Fruit fly (Drosophila melanogaster) whole organism, pupa: ENCODE results near the gene fd102C.

Experiments used
- CG10348 ChIP-seq: fragments of 200-800 bp; sonication (Bioruptor generic); IDR thresholded peaks from 2 replicates; pipeline ENCODE4 v1.3.6; 2022; ENCODE audit warnings: missing biosample characterization, missing genetic modification characterization
- CG12605 ChIP-seq: fragments of 200-800 bp; sonication (Bioruptor generic); IDR thresholded peaks from 2 replicates; pipeline ENCODE4 v1.3.6; 2022; ENCODE audit warnings: missing biosample characterization, missing genetic modification characterization
- CG13204 ChIP-seq: fragments of 200-800 bp; sonication (Bioruptor generic); optimal IDR thresholded peaks from 2 replicates; lab custom pipeline; 2018; ENCODE audit warnings: missing biosample characterization, mild to moderate bottlenecking, missing genetic modification characterization, moderate library complexity
- CG14655 ChIP-seq: fragments of 200-800 bp; sonication (Bioruptor generic); optimal IDR thresholded peaks from 3 replicates; lab custom pipeline; 2017; ENCODE audit warnings: mild to moderate bottlenecking, missing biosample characterization, missing genetic modification reagents, missing genetic modification characterization
- CG15710 ChIP-seq: fragments of 200-800 bp; sonication (Bioruptor generic); optimal IDR thresholded peaks from 2 replicates; lab custom pipeline; 2018; ENCODE audit warnings: missing biosample characterization, mild to moderate bottlenecking, missing genetic modification characterization, moderate library complexity
- CG17806 ChIP-seq: fragments of 200-800 bp; sonication (Bioruptor generic); optimal IDR thresholded peaks from 2 replicates; lab custom pipeline; 2018; ENCODE audit warnings: missing biosample characterization, mild to moderate bottlenecking, missing genetic modification characterization, moderate library complexity
- CG32121 ChIP-seq: fragments of 200-800 bp; sonication (Bioruptor generic); IDR thresholded peaks from 2 replicates; pipeline ENCODE4 v1.3.6; 2022; ENCODE audit warnings: missing biosample characterization, missing genetic modification characterization
- CG34367 ChIP-seq: fragments of 200-800 bp; sonication (Bioruptor generic); optimal IDR thresholded peaks from 2 replicates; lab custom pipeline; 2018; ENCODE audit warnings: missing biosample characterization, mild to moderate bottlenecking, missing genetic modification characterization
- CG4496 ChIP-seq: fragments of 200-800 bp; sonication (Bioruptor generic); IDR thresholded peaks from 3 replicates; pipeline ENCODE4 v1.3.6; 2022; ENCODE audit warnings: missing biosample characterization, missing genetic modification characterization
- CG8159 ChIP-seq: fragments of 200-800 bp; sonication (Bioruptor generic); optimal IDR thresholded peaks from 3 replicates; lab custom pipeline; 2018; ENCODE audit warnings: missing biosample characterization, mild to moderate bottlenecking, missing genetic modification characterization, moderate library complexity
- CG8301 ChIP-seq: fragments of 200-800 bp; sonication (Bioruptor generic); optimal IDR thresholded peaks from 2 replicates; lab custom pipeline; 2018; ENCODE audit warnings: missing biosample characterization, mild to moderate bottlenecking, missing genetic modification characterization
- CG9948 ChIP-seq: fragments of 200-800 bp; sonication (Bioruptor generic); optimal IDR thresholded peaks from 2 replicates; lab custom pipeline; 2018; ENCODE audit warnings: missing biosample characterization, mild to moderate bottlenecking, missing genetic modification characterization, moderate library complexity
- D1 ChIP-seq: fragments of 200-800 bp; sonication (Bioruptor generic); optimal IDR thresholded peaks from 2 replicates; lab custom pipeline; 2018; ENCODE audit warnings: missing biosample characterization, mild to moderate bottlenecking, missing genetic modification characterization, moderate library complexity
- EcR ChIP-seq: fragments of 200-800 bp; sonication (Bioruptor generic); optimal IDR thresholded peaks from 3 replicates; lab custom pipeline; 2019; ENCODE audit warnings: missing biosample characterization, missing genetic modification characterization, mild to moderate bottlenecking, moderate library complexity, missing genetic modification reagents
- Ets98B ChIP-seq: fragments of 200-800 bp; sonication (Bioruptor generic); IDR thresholded peaks from 2 replicates; pipeline ENCODE4 v1.3.6; 2022; ENCODE audit warnings: missing biosample characterization, missing genetic modification characterization
- Pif1A ChIP-seq: fragments of 200-800 bp; sonication (Bioruptor generic); optimal IDR thresholded peaks from 3 replicates; lab custom pipeline; 2016; ENCODE audit warnings: missing biosample characterization, missing genetic modification characterization
- Pif1B ChIP-seq: fragments of 200-800 bp; sonication (Bioruptor generic); optimal IDR thresholded peaks from 3 replicates; lab custom pipeline; 2016; ENCODE audit warnings: missing biosample characterization, missing genetic modification characterization
- Snoo ChIP-seq: fragments of 200-800 bp; sonication (Bioruptor generic); optimal IDR thresholded peaks from 3 replicates; lab custom pipeline; 2017; ENCODE audit warnings: missing biosample characterization, mild to moderate bottlenecking, missing genetic modification characterization, inconsistent platforms
- fd96Ca ChIP-seq: fragments of 200-800 bp; sonication (Bioruptor generic); IDR thresholded peaks from 3 replicates; pipeline ENCODE4 v1.3.6; 2022; ENCODE audit warnings: missing biosample characterization, missing genetic modification characterization
- gl ChIP-seq: fragments of 200-800 bp; sonication (Bioruptor generic); optimal IDR thresholded peaks from 2 replicates; lab custom pipeline; 2018; ENCODE audit warnings: missing biosample characterization, mild to moderate bottlenecking, missing genetic modification characterization
- rn ChIP-seq: fragments of 200-800 bp; sonication (Bioruptor generic); IDR thresholded peaks from 2 replicates; pipeline ENCODE4 v1.3.6; 2022; ENCODE audit warnings: missing biosample characterization, missing genetic modification characterization

fd102C gene

DNA sequence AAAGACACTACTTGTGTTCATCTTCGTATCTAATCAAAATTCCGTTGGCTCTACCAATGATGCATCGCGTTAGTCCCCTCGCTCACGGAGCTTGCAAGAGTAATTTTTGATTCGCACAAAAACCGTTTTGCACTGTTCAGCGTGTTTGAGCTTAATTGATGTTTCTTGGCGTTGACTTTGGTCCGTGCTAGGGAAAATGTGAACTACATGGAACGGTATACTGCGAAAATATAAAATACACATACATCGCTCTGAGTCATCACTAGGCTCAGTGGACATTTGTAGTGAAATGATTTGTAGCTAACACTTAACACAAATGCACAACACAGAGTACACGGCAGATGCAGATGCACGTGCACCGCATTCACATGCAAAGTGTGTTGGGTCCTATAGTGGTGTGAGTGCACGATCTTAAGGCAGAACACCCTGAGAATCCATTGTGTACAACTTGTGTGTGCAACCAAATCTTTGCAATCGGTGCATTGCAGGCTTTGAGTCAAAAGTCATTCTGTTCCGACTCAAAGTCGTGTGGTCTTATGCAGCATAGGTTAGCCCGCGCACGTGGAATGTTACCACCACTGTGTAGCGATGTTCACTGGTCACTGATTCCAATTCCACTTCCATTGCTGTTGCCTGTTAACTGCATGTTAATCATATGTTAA is 10.4 kb downstream of the fd102C start, which contains the start of gene Sox102F:
Gene Sox102F, minus strand, starts transcription at position 604 of the 662 bp plus-strand sequence.
- TF ChIP-seq CG12605 (0 out of 2 replicates have a peak, but pooled peaks have one; percentile 17), fd96Ca (GFP tag; lab: Robert Waterston, UW) (no peak), Ets98B (GFP tag; lab: Robert Waterston, UW) (no peak), CG14655 (GFP tag; lab: Kevin White, UChicago) (no peak), gl (tag; lab: Kevin White, UChicago) (peak; percentile 16), CG9948 (no peak)

DNA sequence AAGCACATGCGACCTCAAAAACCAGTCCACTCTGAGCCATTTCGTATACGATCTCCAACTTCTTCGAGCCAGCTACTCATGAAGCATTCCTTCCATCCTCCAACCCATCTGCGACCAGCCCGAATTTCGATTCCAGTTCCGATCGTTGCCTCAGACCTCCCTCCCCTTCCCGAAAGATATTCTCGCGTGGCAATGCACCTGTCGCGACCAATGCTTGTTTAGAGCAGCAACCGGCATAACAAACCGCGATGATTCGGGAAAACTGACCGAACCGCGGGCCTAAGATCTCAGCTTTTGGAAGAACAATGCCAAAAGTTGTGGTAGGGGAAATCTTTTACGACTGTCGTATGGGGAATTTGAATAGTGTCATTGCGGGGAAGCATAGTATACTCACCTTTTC is 11.3 kb downstream of the fd102C start:
- TF ChIP-seq EcR (GFP tag; lab: Kevin White, UChicago) (peak; percentile 72), Snoo (tag; lab: Kevin White, UChicago) (no peak)

DNA sequence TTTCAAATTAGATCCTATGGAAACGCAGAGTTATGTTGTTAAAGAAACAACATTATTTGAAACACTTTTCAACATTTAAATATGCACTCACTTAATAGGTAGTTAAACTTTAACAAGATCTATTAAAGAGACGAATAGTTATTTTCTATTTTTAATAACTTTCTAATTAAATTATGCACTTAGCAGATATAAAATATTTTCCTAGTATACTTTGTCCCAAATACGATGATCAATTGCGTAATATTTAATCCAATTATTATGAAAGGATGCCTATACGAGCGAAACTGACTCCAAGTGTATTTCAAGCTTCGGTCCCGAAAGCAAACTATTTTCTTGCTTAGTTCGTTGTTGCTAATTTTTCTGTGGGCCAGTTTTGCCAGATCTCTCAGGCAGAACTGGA is 12.5 kb downstream of the fd102C start:
- peak; percentile 30 for TF ChIP-seq CG8159 (tag; lab: Kevin White, UChicago)
- peak; percentile 41 for TF ChIP-seq CG8301 (tag; lab: Kevin White, UChicago)
- TF ChIP-seq CG4496 (GFP tag; lab: Robert Waterston, UW): no peak
- TF ChIP-seq CG17806 (tag; lab: Kevin White, UChicago): peak; percentile 17
- peak; percentile 22 for TF ChIP-seq CG9948
- no peak for TF ChIP-seq CG15710 (tag; lab: Kevin White, UChicago)
- TF ChIP-seq CG32121 (GFP tag; lab: Robert Waterston, UW): no peak
- TF ChIP-seq fd96Ca (GFP tag; lab: Robert Waterston, UW): no peak
- TF ChIP-seq CG14655 (GFP tag; lab: Kevin White, UChicago): peak; percentile 63
- no peak for TF ChIP-seq Pif1A (GFP tag; lab: Kevin White, UChicago)

DNA sequence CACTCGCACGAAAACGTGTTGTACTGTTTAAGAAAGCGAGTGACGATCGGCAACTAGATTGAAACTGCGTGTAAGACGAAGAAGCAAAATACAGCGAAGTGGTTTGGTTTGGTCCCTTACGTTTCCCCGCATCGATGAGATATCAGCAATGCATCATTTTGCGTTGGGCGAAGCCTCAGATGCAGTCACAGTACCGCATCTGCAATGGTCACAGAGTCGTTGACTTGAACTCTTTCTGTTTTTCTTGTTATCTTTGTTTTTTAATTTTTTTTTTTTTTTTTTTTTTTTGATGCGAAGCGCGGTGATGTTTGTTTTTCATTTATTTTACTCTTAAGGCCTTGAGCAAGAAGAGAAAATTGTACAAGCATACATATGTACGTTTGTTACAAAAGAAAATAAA is 14.5 kb downstream of the fd102C start:
- TF ChIP-seq Snoo (tag; lab: Kevin White, UChicago) (no peak), fd96Ca (GFP tag; lab: Robert Waterston, UW) (no peak), CG4496 (GFP tag; lab: Robert Waterston, UW) (no peak; the same call in 2 of the 3 replicates), Ets98B (GFP tag; lab: Robert Waterston, UW) (no peak), CG8159 (tag; lab: Kevin White, UChicago) (peak; percentile 37), gl (tag; lab: Kevin White, UChicago) (peak; percentile 56), CG10348 (no peak), rn (GFP tag; lab: Robert Waterston, UW) (no peak), CG15710 (tag; lab: Kevin White, UChicago) (peak; percentile 61), CG8301 (tag; lab: Kevin White, UChicago) (no peak), CG12605 (no peak; the same call in none of the 2 replicates), D1 (tag; lab: Kevin White, UChicago) (no peak), CG9948 (no peak), CG14655 (GFP tag; lab: Kevin White, UChicago) (peak; percentile 24), EcR (GFP tag; lab: Kevin White, UChicago) (no peak), CG17806 (tag; lab: Kevin White, UChicago) (peak; percentile 43), CG32121 (GFP tag; lab: Robert Waterston, UW) (0 out of 2 replicates have a peak, but pooled peaks have one; percentile 19), CG13204 (GFP tag; lab: Kevin White, UChicago) (no peak), Pif1A (GFP tag; lab: Kevin White, UChicago) (peak; percentile 78), Pif1B (peak; percentile 62), CG34367 (tag; lab: Kevin White, UChicago) (peak; percentile 51)

DNA sequence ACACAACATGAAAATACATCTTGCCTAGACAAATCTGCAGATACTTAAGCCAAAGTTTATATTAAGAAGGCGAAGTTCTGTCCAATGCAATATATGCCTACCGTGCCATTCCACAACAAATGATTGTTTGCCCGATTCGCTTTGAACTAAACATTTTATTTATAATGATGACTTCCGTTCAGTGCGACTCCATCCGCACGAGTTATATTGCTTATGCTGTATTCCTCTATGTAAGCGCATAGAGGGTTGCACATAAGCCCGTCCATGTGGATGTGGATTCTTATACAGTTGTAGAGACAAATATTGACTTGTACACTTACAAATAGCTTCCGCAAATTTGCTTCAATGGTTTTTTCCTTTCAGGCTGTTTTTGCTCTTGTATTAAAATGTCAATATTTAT is 20.3 kb downstream of the fd102C start:
- TF ChIP-seq EcR (GFP tag; lab: Kevin White, UChicago) (no peak), gl (tag; lab: Kevin White, UChicago) (no peak), CG8301 (tag; lab: Kevin White, UChicago) (no peak), CG13204 (GFP tag; lab: Kevin White, UChicago) (no peak)

DNA sequence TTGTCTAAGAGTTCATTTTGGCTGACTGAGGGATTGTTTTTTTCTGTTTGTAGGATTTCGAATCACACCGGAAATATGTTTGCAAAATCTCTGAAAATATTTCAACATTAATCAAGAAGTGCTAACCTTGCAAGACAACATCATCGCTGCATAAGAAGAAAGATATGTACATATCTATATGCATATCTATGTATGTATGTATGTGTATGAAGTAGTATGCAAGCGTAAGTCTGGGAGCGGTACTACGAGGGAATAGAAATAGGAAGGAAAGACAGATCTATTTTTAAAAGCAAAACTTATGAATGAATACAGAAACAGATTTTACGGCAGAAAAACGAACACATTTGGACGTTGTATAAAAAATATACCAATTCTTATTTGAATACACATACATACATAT is 26.5 kb downstream of the fd102C start:
- TF ChIP-seq Snoo (tag; lab: Kevin White, UChicago) (no peak), CG17806 (tag; lab: Kevin White, UChicago) (no peak), EcR (GFP tag; lab: Kevin White, UChicago) (no peak), Ets98B (GFP tag; lab: Robert Waterston, UW) (no peak), Pif1B (no peak), CG14655 (GFP tag; lab: Kevin White, UChicago) (no peak), CG9948 (no peak)

DNA sequence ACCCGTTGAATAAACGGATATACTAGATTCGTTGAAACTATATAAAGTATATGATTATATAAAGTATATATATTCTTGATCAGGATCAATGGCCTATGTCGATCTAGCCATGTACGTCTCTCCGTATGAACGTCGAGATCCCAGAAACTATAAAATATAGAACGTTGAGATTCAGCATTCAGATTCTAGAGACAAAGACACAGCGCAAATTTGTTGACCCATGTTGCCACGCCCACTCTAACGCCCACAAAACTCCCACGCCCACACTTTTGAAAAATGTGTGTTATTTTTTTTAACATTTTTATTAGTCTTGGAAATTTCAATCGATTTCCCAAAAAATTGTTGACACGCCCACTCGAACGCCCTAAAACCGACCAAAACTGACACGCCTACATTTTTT is 27.8 kb downstream of the fd102C start:
- TF ChIP-seq Ets98B (GFP tag; lab: Robert Waterston, UW): no peak
- TF ChIP-seq CG9948: no peak
- TF ChIP-seq CG8159 (tag; lab: Kevin White, UChicago): no peak
- TF ChIP-seq CG17806 (tag; lab: Kevin White, UChicago): no peak
- no peak for TF ChIP-seq fd96Ca (GFP tag; lab: Robert Waterston, UW)
- no peak for TF ChIP-seq Pif1B
- TF ChIP-seq CG8301 (tag; lab: Kevin White, UChicago): no peak
- no peak for TF ChIP-seq gl (tag; lab: Kevin White, UChicago)
- TF ChIP-seq Pif1A (GFP tag; lab: Kevin White, UChicago): no peak
- TF ChIP-seq Snoo (tag; lab: Kevin White, UChicago): no peak
- TF ChIP-seq rn (GFP tag; lab: Robert Waterston, UW): no peak
- no peak for TF ChIP-seq CG12605
- no peak for TF ChIP-seq CG4496 (GFP tag; lab: Robert Waterston, UW)
- TF ChIP-seq CG10348: no peak
- no peak for TF ChIP-seq CG34367 (tag; lab: Kevin White, UChicago)
- no peak for TF ChIP-seq CG13204 (GFP tag; lab: Kevin White, UChicago)
- TF ChIP-seq EcR (GFP tag; lab: Kevin White, UChicago): no peak
- TF ChIP-seq CG15710 (tag; lab: Kevin White, UChicago): no peak
- TF ChIP-seq CG32121 (GFP tag; lab: Robert Waterston, UW): no peak
